Worm (Caenorhabditis elegans) whole organism, young adult: ENCODE measurements around the gene sftb-1.

Experiments
- B0035.1 ChIP-seq: sonication (generic microtip); optimal IDR thresholded peaks from 2 replicates; lab custom pipeline; 2016; ENCODE audit warnings: missing genetic modification characterization, mild to moderate bottlenecking, missing compliant biosample characterization, missing genotype, missing genetic modification reagents
- B0261.1 ChIP-seq: sonication (generic microtip); optimal IDR thresholded peaks from 2 replicates; lab custom pipeline; 2016; ENCODE audit warnings: mild to moderate bottlenecking, missing genetic modification characterization, moderate library complexity, missing compliant biosample characterization
- F37B4.10 ChIP-seq: fragments of 200-800 bp; sonication (Bioruptor generic); IDR thresholded peaks from 2 replicates; pipeline ENCODE4 v1.3.6; 2022; ENCODE audit warnings: missing genetic modification characterization, missing compliant biosample characterization
- K11D2.4 ChIP-seq: fragments of 200-800 bp; sonication (Bioruptor generic); IDR thresholded peaks from 2 replicates; pipeline ENCODE4 v1.3.6; 2022; ENCODE audit warnings: missing genetic modification reagents, missing genetic modification characterization, missing compliant biosample characterization
- Y53G8AR.9 ChIP-seq: fragments of 200-800 bp; sonication (Bioruptor generic); conservative IDR thresholded peaks from 2 replicates; pipeline ENCODE4 v1.3.6; 2022; ENCODE audit warnings: missing genetic modification reagents, missing genetic modification characterization, missing compliant biosample characterization
- aptf-2 ChIP-seq: fragments of 200-800 bp; sonication (Bioruptor generic); conservative IDR thresholded peaks from 2 replicates; pipeline ENCODE4 v1.3.6; 2022; ENCODE audit warnings: missing genetic modification reagents, missing genetic modification characterization, missing compliant biosample characterization
- atf-7 ChIP-seq: sonication (generic microtip); optimal IDR thresholded peaks from 2 replicates; lab custom pipeline; 2017; ENCODE audit warnings: mild to moderate bottlenecking, missing genetic modification characterization, missing compliant biosample characterization
- attf-3 ChIP-seq: fragments of 200-800 bp; sonication (Bioruptor generic); conservative IDR thresholded peaks from 2 replicates; pipeline ENCODE4 v1.3.6; 2022; ENCODE audit warnings: missing genetic modification reagents, missing genetic modification characterization, missing compliant biosample characterization
- attf-5 ChIP-seq: fragments of 200-800 bp; sonication (Bioruptor generic); optimal IDR thresholded peaks from 2 replicates; lab custom pipeline; 2018; ENCODE audit warnings: mild to moderate bottlenecking, missing genetic modification characterization, missing compliant biosample characterization
- cebp-1 ChIP-seq, 2 experiments: fragments of 200-800 bp in 1 of 2; sonication (Bioruptor generic) in 1 of 2; sonication (generic microtip) in 1 of 2; IDR thresholded peaks in 1 of 2; optimal IDR thresholded peaks in 1 of 2; 2 replicates each; pipeline versions ENCODE4 v1.3.6 to Lab custom; 2017 to 2022; ENCODE audit warnings: missing compliant biosample characterization in 2 of 2, missing genetic modification characterization in 2 of 2, mild to moderate bottlenecking in 1 of 2, missing genetic modification reagents in 1 of 2, moderate library complexity in 1 of 2
- ceh-100 ChIP-seq: fragments of 200-800 bp; sonication (Bioruptor generic); IDR thresholded peaks from 2 replicates; pipeline ENCODE4 v1.3.6; 2022; ENCODE audit warnings: missing genetic modification reagents, missing genetic modification characterization, missing compliant biosample characterization
- ceh-27 ChIP-seq: fragments of 200-800 bp; sonication (Bioruptor generic); optimal IDR thresholded peaks from 2 replicates; lab custom pipeline; 2018; ENCODE audit warnings: mild to moderate bottlenecking, missing genetic modification characterization, moderate library complexity, missing compliant biosample characterization
- ceh-91 ChIP-seq: fragments of 200-800 bp; sonication (Bioruptor generic); IDR thresholded peaks from 2 replicates; pipeline ENCODE4 v1.3.6; 2022; ENCODE audit warnings: missing genetic modification reagents, missing genetic modification characterization, missing compliant biosample characterization
- chd-7 ChIP-seq: sonication (generic microtip); optimal IDR thresholded peaks from 2 replicates; lab custom pipeline; 2016; ENCODE audit warnings: mild to moderate bottlenecking, missing genetic modification characterization, moderate library complexity, missing compliant biosample characterization
- die-1 ChIP-seq: sonication (generic microtip); optimal IDR thresholded peaks from 2 replicates; lab custom pipeline; 2016; ENCODE audit warnings: missing genotype, mild to moderate bottlenecking, missing genetic modification characterization, missing compliant biosample characterization
- dox-1 ChIP-seq: fragments of 200-800 bp; sonication (Bioruptor generic); IDR thresholded peaks from 2 replicates; pipeline ENCODE4 v1.3.6; 2022; ENCODE audit warnings: missing genetic modification reagents, missing genetic modification characterization, missing compliant biosample characterization
- dpff-1 ChIP-seq: sonication (generic microtip); optimal IDR thresholded peaks from 2 replicates; lab custom pipeline; 2017; ENCODE audit warnings: mild to moderate bottlenecking, missing genetic modification characterization, missing compliant biosample characterization
- egrh-3 ChIP-seq: fragments of 200-800 bp; sonication (Bioruptor generic); IDR thresholded peaks from 2 replicates; pipeline ENCODE4 v1.3.6; 2022; ENCODE audit warnings: missing genetic modification reagents, missing genetic modification characterization, missing compliant biosample characterization
- ets-4 ChIP-seq: fragments of 200-800 bp; sonication (Bioruptor generic); optimal IDR thresholded peaks from 2 replicates; lab custom pipeline; 2018; ENCODE audit warnings: mild to moderate bottlenecking, missing genetic modification characterization, missing compliant biosample characterization
- gei-17 ChIP-seq: fragments of 200-800 bp; sonication (Bioruptor generic); optimal IDR thresholded peaks from 2 replicates; lab custom pipeline; 2018; ENCODE audit warnings: mild to moderate bottlenecking, missing genetic modification characterization, missing compliant biosample characterization
- hlh-12 ChIP-seq: sonication (generic microtip); optimal IDR thresholded peaks from 2 replicates; lab custom pipeline; 2016; ENCODE audit warnings: missing genetic modification characterization, missing compliant biosample characterization
- hlh-26 ChIP-seq: fragments of 200-800 bp; sonication (Bioruptor generic); conservative IDR thresholded peaks from 2 replicates; pipeline ENCODE4 v1.3.6; 2022; ENCODE audit warnings: missing genetic modification reagents, missing genetic modification characterization, missing compliant biosample characterization
- hmg-1.2 ChIP-seq: fragments of 200-800 bp; sonication (Bioruptor generic); IDR thresholded peaks from 2 replicates; pipeline ENCODE4 v1.3.6; 2022; ENCODE audit warnings: missing genetic modification reagents, missing genetic modification characterization, missing compliant biosample characterization
- hmg-20 ChIP-seq: fragments of 200-800 bp; sonication (Bioruptor generic); IDR thresholded peaks from 2 replicates; pipeline ENCODE4 v1.3.6; 2022; ENCODE audit warnings: missing genetic modification reagents, missing genetic modification characterization, missing compliant biosample characterization
- hsf-1 ChIP-seq: fragments of 200-800 bp; sonication (Bioruptor generic); IDR thresholded peaks from 2 replicates; pipeline ENCODE4 v1.3.6; 2022; ENCODE audit warnings: missing genetic modification reagents, missing genetic modification characterization, missing compliant biosample characterization
- let-526 ChIP-seq: fragments of 200-800 bp; sonication (Bioruptor generic); IDR thresholded peaks from 2 replicates; pipeline ENCODE4 v1.3.6; 2022; ENCODE audit warnings: missing genetic modification reagents, missing genetic modification characterization, missing compliant biosample characterization
- lin-40 ChIP-seq: sonication (generic microtip); optimal IDR thresholded peaks from 2 replicates; lab custom pipeline; 2016; ENCODE audit warnings: missing genetic modification characterization, mild to moderate bottlenecking, missing compliant biosample characterization, missing genotype, missing genetic modification reagents
- lin-54 ChIP-seq: fragments of 200-800 bp; sonication (Bioruptor generic); optimal IDR thresholded peaks from 2 replicates; lab custom pipeline; 2018; ENCODE audit warnings: mild to moderate bottlenecking, missing genetic modification characterization, missing compliant biosample characterization
- lir-1 ChIP-seq: fragments of 200-800 bp; sonication (Bioruptor generic); conservative IDR thresholded peaks from 2 replicates; pipeline ENCODE4 v1.3.6; 2022; ENCODE audit warnings: missing genetic modification reagents, missing genetic modification characterization, missing compliant biosample characterization
- lsl-1 ChIP-seq: fragments of 200-800 bp; sonication (Bioruptor generic); optimal IDR thresholded peaks from 2 replicates; lab custom pipeline; 2018; ENCODE audit warnings: mild to moderate bottlenecking, missing genetic modification characterization, moderate library complexity, missing compliant biosample characterization
- mxl-1 ChIP-seq: sonication (generic microtip); optimal IDR thresholded peaks from 2 replicates; lab custom pipeline; 2016; ENCODE audit warnings: missing genetic modification characterization, missing compliant biosample characterization
- nfya-2 ChIP-seq: fragments of 200-800 bp; sonication (Bioruptor generic); IDR thresholded peaks from 2 replicates; pipeline ENCODE4 v1.3.6; 2022; ENCODE audit warnings: missing genetic modification reagents, missing genetic modification characterization, missing compliant biosample characterization
- nfyb-1 ChIP-seq: fragments of 200-800 bp; sonication (Bioruptor generic); IDR thresholded peaks from 2 replicates; pipeline ENCODE4 v1.3.6; 2022; ENCODE audit warnings: missing genetic modification reagents, missing genetic modification characterization, missing compliant biosample characterization
- nhr-27 ChIP-seq: fragments of 200-800 bp; sonication (Bioruptor generic); optimal IDR thresholded peaks from 2 replicates; lab custom pipeline; 2018; ENCODE audit warnings: mild to moderate bottlenecking, missing genetic modification characterization, moderate library complexity, missing compliant biosample characterization
- nhr-80 ChIP-seq: sonication (generic microtip); optimal IDR thresholded peaks from 2 replicates; lab custom pipeline; 2016; ENCODE audit warnings: missing genetic modification characterization, missing compliant biosample characterization
- pbrm-1 ChIP-seq: fragments of 200-800 bp; sonication (Bioruptor generic); IDR thresholded peaks from 2 replicates; pipeline ENCODE4 v1.3.6; 2022; ENCODE audit warnings: missing genetic modification reagents, missing genetic modification characterization, missing compliant biosample characterization
- pha-4 ChIP-seq: fragments of 150-350 bp; sonication (generic microtip); optimal IDR thresholded peaks from 2 replicates; lab custom pipeline; 2014; ENCODE audit warnings: missing biosample characterization, missing genetic modification reagents, missing genetic modification characterization
- somi-1 ChIP-seq: fragments of 200-800 bp; sonication (Bioruptor generic); optimal IDR thresholded peaks from 2 replicates; lab custom pipeline; 2018; ENCODE audit warnings: mild to moderate bottlenecking, missing genetic modification characterization, missing compliant biosample characterization
- sptf-2 ChIP-seq: fragments of 200-800 bp; sonication (Bioruptor generic); optimal IDR thresholded peaks from 2 replicates; lab custom pipeline; 2018; ENCODE audit warnings: mild to moderate bottlenecking, missing genetic modification characterization, missing compliant biosample characterization
- tbp1 ChIP-seq: fragments of 200-800 bp; sonication (Bioruptor generic); optimal IDR thresholded peaks from 2 replicates; lab custom pipeline; 2018; ENCODE audit warnings: mild to moderate bottlenecking, missing genetic modification characterization, missing compliant biosample characterization
- tlf-1 ChIP-seq: fragments of 200-800 bp; sonication (Bioruptor generic); optimal IDR thresholded peaks from 2 replicates; lab custom pipeline; 2018; ENCODE audit warnings: mild to moderate bottlenecking, missing genetic modification characterization, missing compliant biosample characterization
- xnd-1 ChIP-seq: sonication (generic microtip); optimal IDR thresholded peaks from 2 replicates; lab custom pipeline; 2016; ENCODE audit warnings: missing genotype, missing genetic modification reagents, missing genetic modification characterization, missing compliant biosample characterization
- ztf-18 ChIP-seq: sonication (generic microtip); optimal IDR thresholded peaks from 2 replicates; lab custom pipeline; 2016; ENCODE audit warnings: missing genotype, mild to moderate bottlenecking, missing genetic modification characterization, missing compliant biosample characterization
- ztf-22 ChIP-seq: fragments of 200-800 bp; sonication (Bioruptor generic); optimal IDR thresholded peaks from 2 replicates; lab custom pipeline; 2018; ENCODE audit warnings: mild to moderate bottlenecking, missing genetic modification characterization, moderate library complexity, missing compliant biosample characterization
- ztf-26 ChIP-seq: sonication (generic microtip); optimal IDR thresholded peaks from 2 replicates; lab custom pipeline; 2017; ENCODE audit warnings: missing genetic modification characterization, missing compliant biosample characterization
- ztf-3 ChIP-seq: fragments of 200-800 bp; sonication (Bioruptor generic); optimal IDR thresholded peaks from 2 replicates; lab custom pipeline; 2018; ENCODE audit warnings: mild to moderate bottlenecking, missing genetic modification characterization, missing compliant biosample characterization

Gene sftb-1

ce11 chrIII:4284732-4285165 is 15.7 kb upstream of the sftb-1 start (continued):
- TF ChIP-seq hmg-1.2 (GFP tag; lab: Robert Waterston, UW) (peak; percentile 83), ztf-18 (tag; lab: Kevin White, UChicago) (peak; percentile 21), ztf-3 (GFP tag; lab: Kevin White, UChicago) (no peak), aptf-2 (no peak), lin-40 (peak; percentile 77), ceh-100 (GFP tag; lab: Robert Waterston, UW) (no peak), ztf-22 (peak; percentile 24), pha-4 (tag; lab: Kevin White, UChicago) (peak; percentile 57), pbrm-1 (GFP tag; lab: Robert Waterston, UW) (0 out of 2 replicates have a peak, but pooled peaks have one; percentile 52), attf-5 (GFP tag; lab: Kevin White, UChicago) (peak; percentile 85), ceh-27 (GFP tag; lab: Kevin White, UChicago) (peak; percentile 51), nhr-80 (tag; lab: Kevin White, UChicago) (peak; percentile 88), gei-17 (peak; percentile 36), let-526 (GFP tag; lab: Robert Waterston, UW) (0 out of 2 replicates have a peak, but pooled peaks have one; percentile 60), dox-1 (GFP tag; lab: Robert Waterston, UW) (peak; percentile 78), hmg-20 (no peak), tbp1 (GFP tag; lab: Kevin White, UChicago) (peak; percentile 43), ets-4 (GFP tag; lab: Kevin White, UChicago) (peak; percentile 40), Y53G8AR.9 (GFP tag; lab: Robert Waterston, UW) (no peak), lsl-1 (no peak), sptf-2 (GFP tag; lab: Kevin White, UChicago) (no peak), hlh-26 (GFP tag; lab: Robert Waterston, UW) (no peak), die-1 (tag; lab: Kevin White, UChicago) (peak; percentile 25), K11D2.4 (GFP tag; lab: Robert Waterston, UW) (peak; percentile 75), attf-3 (GFP tag; lab: Robert Waterston, UW) (no peak), lir-1 (GFP tag; lab: Robert Waterston, UW) (0 out of 2 replicates have a peak, but pooled peaks have one; percentile 29), atf-7 (tag; lab: Kevin White, UChicago) (peak; percentile 77), cebp-1 (GFP tag; IDR thresholded peaks at IDR 0.05; lab: Robert Waterston, UW) (no peak), cebp-1 (tag; optimal IDR thresholded peaks at IDR 0.05; lab: Kevin White, UChicago) (peak; percentile 77), somi-1 (peak; percentile 75), ceh-91 (GFP tag; lab: Robert Waterston, UW) (no peak), dpff-1 (tag; lab: Kevin White, UChicago) (no peak), chd-7 (tag; lab: Kevin White, UChicago) (peak; percentile 51), xnd-1 (tag; lab: Kevin White, UChicago) (no peak), tlf-1 (no peak), nhr-27 (tag; lab: Kevin White, UChicago) (no peak), ztf-26 (tag; lab: Kevin White, UChicago) (peak; percentile 75)
- TF ChIP-seq, all 124 proteins: peak for 35

- TF ChIP-seq F37B4.10: no peak
- no peak for TF ChIP-seq nfya-2
- TF ChIP-seq egrh-3 (GFP tag; lab: Robert Waterston, UW): no peak
- TF ChIP-seq B0261.1 (tag; lab: Kevin White, UChicago): no peak
- no peak for TF ChIP-seq lin-54
- TF ChIP-seq hsf-1: no peak
- no peak for TF ChIP-seq nhr-80 (tag; lab: Kevin White, UChicago)
- TF ChIP-seq B0035.1: no peak
- TF ChIP-seq hlh-12 (tag; lab: Kevin White, UChicago): no peak
- TF ChIP-seq nfyb-1 (GFP tag; lab: Robert Waterston, UW): no peak
- TF ChIP-seq mxl-1: no peak
Observed at ce11 chrIII:4283175-4283574, 14.1 kb upstream of the sftb-1 start.
